Worm (Caenorhabditis elegans) whole organism, L2 larva: ENCODE measurements around the gene ZC13.1.

Source experiments
- C34F6.9 ChIP-seq: fragments of 150-350 bp; optimal IDR thresholded peaks from 2 replicates; lab custom pipeline; 2014; ENCODE audit warnings: missing biosample characterization, missing genetic modification characterization
- F13H6.1 ChIP-seq: sonication (generic microtip); optimal IDR thresholded peaks from 2 replicates; lab custom pipeline; 2016; ENCODE audit warnings: missing genetic modification characterization, missing compliant biosample characterization
- R02D3.7 ChIP-seq: fragments of 150-350 bp; optimal IDR thresholded peaks from 2 replicates; lab custom pipeline; 2014; ENCODE audit warnings: missing biosample characterization, missing genetic modification characterization
- ZK546.5 ChIP-seq: sonication (generic microtip); optimal IDR thresholded peaks from 2 replicates; lab custom pipeline; 2017; ENCODE audit warnings: missing biosample characterization, missing genetic modification characterization
- aly-2 ChIP-seq: fragments of 150-350 bp; optimal IDR thresholded peaks from 2 replicates; lab custom pipeline; 2014; ENCODE audit warnings: missing biosample characterization, missing genetic modification characterization
- ama-1 ChIP-seq: fragments of 150-350 bp; optimal IDR thresholded peaks from 2 replicates; lab custom pipeline; 2018; ENCODE audit warnings: inconsistent platforms
- ceh-82 ChIP-seq: fragments of 150-350 bp; optimal IDR thresholded peaks from 2 replicates; lab custom pipeline; 2014; ENCODE audit warnings: missing biosample characterization, missing genetic modification characterization
- crh-2 ChIP-seq: sonication (generic microtip); optimal IDR thresholded peaks from 2 replicates; lab custom pipeline; 2017; ENCODE audit warnings: missing biosample characterization, missing genetic modification characterization
- elt-1 ChIP-seq: fragments of 150-350 bp; optimal IDR thresholded peaks from 2 replicates; lab custom pipeline; 2014; ENCODE audit warnings: missing biosample characterization, missing genetic modification characterization
- elt-3 ChIP-seq: sonication (generic microtip); optimal IDR thresholded peaks from 2 replicates; lab custom pipeline; 2017; ENCODE audit warnings: missing biosample characterization, missing genetic modification characterization
- fos-1 ChIP-seq: fragments of 150-350 bp; optimal IDR thresholded peaks from 2 replicates; lab custom pipeline; 2014; ENCODE audit warnings: missing biosample characterization, missing genetic modification characterization
- lin-11 ChIP-seq: fragments of 150-350 bp; sonication (generic microtip); optimal IDR thresholded peaks from 2 replicates; lab custom pipeline; 2014; ENCODE audit warnings: missing biosample characterization, missing genetic modification characterization, inconsistent platforms, mixed read lengths
- lin-13 ChIP-seq: fragments of 150-350 bp; optimal IDR thresholded peaks from 2 replicates; lab custom pipeline; 2014; ENCODE audit warnings: missing biosample characterization, missing genetic modification reagents, missing genetic modification characterization
- lin-39 ChIP-seq: fragments of 150-350 bp; optimal IDR thresholded peaks from 2 replicates; lab custom pipeline; 2014; ENCODE audit warnings: missing biosample characterization, missing genetic modification reagents, missing genetic modification characterization
- lsy-2 ChIP-seq, 2 experiments: fragments of 150-350 bp in 1 of 2; sonication (generic microtip) in 1 of 2; optimal IDR thresholded peaks; 2 replicates each; lab custom pipeline; 2014 to 2017; ENCODE audit warnings: missing biosample characterization in 2 of 2, missing genetic modification characterization in 2 of 2
- mbf-1 ChIP-seq: sonication (generic microtip); optimal IDR thresholded peaks from 2 replicates; lab custom pipeline; 2017; ENCODE audit warnings: missing biosample characterization, missing genetic modification characterization
- mdl-1 ChIP-seq, 2 experiments: fragments of 150-350 bp in 1 of 2; sonication (generic microtip) in 1 of 2; optimal IDR thresholded peaks; 2 replicates each; lab custom pipeline; 2017; ENCODE audit warnings: missing biosample characterization in 2 of 2, missing genetic modification characterization in 2 of 2
- nhr-10 ChIP-seq: sonication (generic microtip); optimal IDR thresholded peaks from 2 replicates; lab custom pipeline; 2017; ENCODE audit warnings: missing biosample characterization, missing genetic modification characterization
- nhr-12 ChIP-seq: fragments of 150-350 bp; optimal IDR thresholded peaks from 2 replicates; lab custom pipeline; 2014; ENCODE audit warnings: missing biosample characterization, missing genetic modification characterization
- nhr-21 ChIP-seq: fragments of 150-350 bp; optimal IDR thresholded peaks from 2 replicates; lab custom pipeline; 2014; ENCODE audit warnings: missing biosample characterization, missing genetic modification characterization
- nhr-23 ChIP-seq: fragments of 150-350 bp; optimal IDR thresholded peaks from 2 replicates; lab custom pipeline; 2014; ENCODE audit warnings: missing biosample characterization, missing genetic modification reagents, missing genetic modification characterization
- nhr-25 ChIP-seq: fragments of 150-350 bp; sonication (generic microtip); optimal IDR thresholded peaks from 3 replicates; lab custom pipeline; 2014; ENCODE audit warnings: missing biosample characterization, missing genetic modification characterization
- nhr-6 ChIP-seq: fragments of 150-350 bp; optimal IDR thresholded peaks from 2 replicates; lab custom pipeline; 2014; ENCODE audit warnings: missing biosample characterization, missing genetic modification characterization
- nhr-77 ChIP-seq: fragments of 150-350 bp; optimal IDR thresholded peaks from 2 replicates; lab custom pipeline; 2014; ENCODE audit warnings: missing biosample characterization, missing genetic modification characterization
- sem-4 ChIP-seq: fragments of 150-350 bp; optimal IDR thresholded peaks from 2 replicates; lab custom pipeline; 2014; ENCODE audit warnings: missing biosample characterization, missing genetic modification reagents, missing genetic modification characterization
- skn-1 ChIP-seq: sonication (generic microtip); optimal IDR thresholded peaks from 2 replicates; lab custom pipeline; 2017; ENCODE audit warnings: missing biosample characterization, missing genetic modification characterization
- snpc-4 ChIP-seq: fragments of 150-350 bp; optimal IDR thresholded peaks from 2 replicates; lab custom pipeline; 2014; ENCODE audit warnings: missing biosample characterization, missing genetic modification characterization
- ztf-1 ChIP-seq: fragments of 200-800 bp; sonication (Bioruptor generic); conservative IDR thresholded peaks from 2 replicates; pipeline ENCODE4 v1.3.6; 2022; ENCODE audit warnings: missing genetic modification characterization, missing compliant biosample characterization
- ztf-4 ChIP-seq: fragments of 150-350 bp; optimal IDR thresholded peaks from 2 replicates; lab custom pipeline; 2014; ENCODE audit warnings: missing biosample characterization, missing genetic modification characterization

ZC13.1 gene

ce11 chrX:871020-871419 lies 6.0 kb upstream of the ZC13.1 start, which contains the start of gene lgl-1 (continued):
- TF ChIP-seq elt-3 (tag; lab: Kevin White, UChicago) = no peak

ce11 chrX:871957-872715 lies 4.9 kb upstream of the ZC13.1 start, which contains the start of gene F56F10.1:
TSS of gene F56F10.1 (plus strand) at chrX:872603.
- peak; percentile 74 for TF ChIP-seq fos-1
- no peak for TF ChIP-seq crh-2 (tag; lab: Kevin White, UChicago)
- TF ChIP-seq snpc-4 = peak; percentile 78
- peak; percentile 31 for TF ChIP-seq skn-1 (tag; lab: Kevin White, UChicago)
- TF ChIP-seq lin-39 (tag; lab: Kevin White, UChicago) = no peak

DNA sequence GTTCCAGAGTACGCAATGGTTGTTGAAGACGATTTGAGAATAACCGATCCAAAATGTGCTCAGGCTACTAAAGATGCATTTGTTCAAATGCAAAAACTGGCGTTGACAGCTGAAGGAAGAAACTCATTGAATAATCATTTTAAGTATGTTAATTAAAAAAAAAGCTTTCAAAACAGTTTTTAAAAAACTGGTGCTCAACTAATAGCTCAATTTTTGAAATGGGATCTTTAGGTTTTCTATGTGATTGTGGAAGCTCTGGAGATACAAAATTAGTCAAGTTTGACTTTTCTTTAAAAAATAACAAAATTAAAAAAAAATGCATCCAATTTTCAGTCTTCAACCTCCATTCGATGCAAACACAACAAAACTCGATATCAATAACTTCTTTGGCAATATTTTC lies 3.4 kb upstream of the ZC13.1 start:
- TF ChIP-seq C34F6.9 (tag; lab: Kevin White, UChicago) (no peak), ZK546.5 (tag; lab: Kevin White, UChicago) (no peak), ztf-1 (no peak)

- no peak for TF ChIP-seq lsy-2 (tag; optimal IDR thresholded peaks at IDR 0.05; lab: Kevin White, UChicago)
- TF ChIP-seq lin-11 (tag; lab: Kevin White, UChicago) = peak; percentile 31
- TF ChIP-seq nhr-10 (tag; lab: Kevin White, UChicago) = no peak
- no peak for TF ChIP-seq elt-1 (tag; lab: Kevin White, UChicago)
- TF ChIP-seq crh-2 (tag; lab: Kevin White, UChicago) = no peak
These were observed 3.3 kb downstream of the ZC13.1 start, which contains the start of gene ZC13.2 for ce11 chrX:880367-880766. TSS of gene ZC13.2 (plus strand) at chrX:880667.

DNA sequence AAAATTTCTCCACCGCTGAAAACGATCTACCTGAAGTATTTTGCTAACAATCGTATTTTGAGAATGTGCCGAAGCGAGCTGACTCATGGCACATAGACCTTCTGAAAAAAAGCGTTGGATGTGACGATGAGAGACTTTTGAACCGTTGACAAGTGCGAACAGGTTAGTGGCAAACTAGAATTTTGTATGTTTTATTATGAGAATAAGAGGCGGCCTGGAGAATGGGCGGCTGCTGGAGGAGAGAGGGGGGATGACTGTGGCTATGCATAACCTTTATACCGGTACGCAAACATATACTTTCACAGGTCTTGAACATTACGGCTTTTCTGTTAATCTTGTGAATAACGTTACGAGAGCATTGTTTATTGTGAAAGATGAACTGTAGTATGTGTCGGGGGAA lies 11.3 kb downstream of the ZC13.1 start, which contains the start of gene mam-1:
Gene mam-1 (minus strand): TSS at position 101 of the 400 bp plus-strand sequence.
- TF ChIP-seq nhr-6 (tag; lab: Kevin White, UChicago) (no peak), mbf-1 (tag; lab: Kevin White, UChicago) (no peak), R02D3.7 (tag; lab: Kevin White, UChicago) (no peak)

- TF ChIP-seq lsy-2 (tag; optimal IDR thresholded peaks at IDR 0.05; lab: Kevin White, UChicago) (no peak), F13H6.1 (tag; lab: Kevin White, UChicago) (no peak), nhr-25 (tag; lab: Kevin White, UChicago) (no peak), nhr-12 (tag; lab: Kevin White, UChicago) (no peak), ceh-82 (tag; lab: Kevin White, UChicago) (no peak), nhr-23 (no peak)
- TF ChIP-seq, all 48 proteins: peak for 0
These were observed 20.9 kb downstream of the ZC13.1 start, which contains the start of gene mab-7 for ce11 chrX:897948-898347. TSS of gene mab-7 (minus strand) at chrX:898048.

DNA sequence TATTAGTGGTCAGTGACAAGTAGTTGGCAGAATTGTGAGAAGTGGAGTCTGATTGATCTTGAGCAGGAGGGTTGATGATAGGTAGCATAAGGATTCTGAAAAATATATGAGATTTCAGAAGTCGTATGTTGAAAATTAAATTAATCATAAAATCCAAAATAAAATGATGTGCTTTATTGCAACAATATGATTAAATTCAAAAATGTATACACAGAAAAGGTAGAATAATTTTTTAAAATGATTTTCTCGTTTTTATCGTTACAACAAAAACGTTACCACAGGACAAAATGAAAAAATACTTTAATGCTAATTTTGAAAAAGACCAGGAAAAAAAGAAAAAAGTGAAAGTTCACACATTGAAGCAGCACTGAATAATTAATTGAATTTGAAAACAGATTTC lies 25.5 kb downstream of the ZC13.1 start, which contains the start of gene ZC13.10:
Gene ZC13.10 (minus strand): TSS at position 101 of the 400 bp plus-strand sequence.
- TF ChIP-seq crh-2 (tag; lab: Kevin White, UChicago) = no peak
- no peak for TF ChIP-seq elt-3 (tag; lab: Kevin White, UChicago)
- no peak for TF ChIP-seq ztf-4
- TF ChIP-seq nhr-10 (tag; lab: Kevin White, UChicago) = no peak
- no peak for TF ChIP-seq sem-4
- no peak for TF ChIP-seq aly-2 (tag; lab: Kevin White, UChicago)
- no peak for TF ChIP-seq lin-13
- TF ChIP-seq ama-1 (lab: Kevin White, UChicago) = no peak
- no peak for TF ChIP-seq snpc-4
- TF ChIP-seq nhr-25 (tag; lab: Kevin White, UChicago) = no peak
- no peak for TF ChIP-seq nhr-77 (tag; lab: Kevin White, UChicago)
- no peak for TF ChIP-seq nhr-21 (tag; lab: Kevin White, UChicago)
- TF ChIP-seq mdl-1 (tag; optimal IDR thresholded peaks at IDR 0.05; lab: Kevin White, UChicago) = no peak
